Worm (Caenorhabditis elegans): ENCODE data around the gene R06F6.12.

Gene R06F6.12

ce11 chrII:10798429-10798893, 25.4 kb downstream of the R06F6.12 start, which contains the start of gene npp-19:
npp-19 (minus strand) TSS chrII:10798479.
- TF ChIP-seq ztf-29 (GFP tag; IDR thresholded peaks at IDR 0.05) (no peak), ztf-23 (GFP tag; IDR thresholded peaks at IDR 0.05) (0 out of 2 replicates have a peak, but pooled peaks have one; percentile 47), cog-1 (tag; optimal IDR thresholded peaks at IDR 0.05) (peak; percentile 23), klf-2 (GFP tag; conservative IDR thresholded peaks at IDR 0.05) (no peak), flt-1 (GFP tag; IDR thresholded peaks at IDR 0.05) (0 out of 2 replicates have a peak, but pooled peaks have one; percentile 45)

DNA sequence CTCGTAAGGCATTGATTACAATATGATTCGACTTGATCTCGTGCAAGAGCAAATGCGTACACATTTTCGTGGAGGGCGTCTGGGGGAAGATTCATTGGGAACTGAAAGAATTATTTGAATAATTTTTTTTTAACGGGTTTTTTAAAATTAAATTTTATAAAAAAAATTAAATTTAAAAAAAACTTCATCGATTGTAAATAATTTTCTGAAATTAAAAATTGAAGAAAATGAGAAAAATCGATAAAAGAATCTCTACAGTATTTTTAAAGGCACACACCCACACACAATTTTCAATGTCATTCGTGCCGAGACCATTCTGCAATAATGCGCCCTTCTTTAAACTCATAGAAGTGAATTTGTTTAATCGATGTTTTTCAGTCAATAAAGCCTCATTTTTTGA, 27.7 kb downstream of the R06F6.12 start, which contains the start of gene set-14:
Gene set-14, minus strand, starts transcription at position 101 of the 400 bp plus-strand sequence.
- TF ChIP-seq cog-1 (tag; optimal IDR thresholded peaks at IDR 0.05) (no peak), ref-1 (GFP tag; conservative IDR thresholded peaks at IDR 0.05) (no peak)

- TF ChIP-seq ztf-23 (GFP tag; IDR thresholded peaks at IDR 0.05) = no peak
- no peak for TF ChIP-seq ref-1 (GFP tag; conservative IDR thresholded peaks at IDR 0.05)
- TF ChIP-seq klf-2 (GFP tag; conservative IDR thresholded peaks at IDR 0.05) = no peak
- TF ChIP-seq med-1 (GFP tag; optimal IDR thresholded peaks at IDR 0.05; ENCODE audit: insufficient read depth) = no peak
- no peak for TF ChIP-seq T22C8.4 (GFP tag; IDR thresholded peaks at IDR 0.05)
- TF ChIP-seq ztf-29 (GFP tag; IDR thresholded peaks at IDR 0.05) = no peak
- no peak for TF ChIP-seq cog-1 (tag; optimal IDR thresholded peaks at IDR 0.05)
- TF ChIP-seq tab-1 (GFP tag; IDR thresholded peaks at IDR 0.05) = no peak
- TF ChIP-seq flt-1 (GFP tag; IDR thresholded peaks at IDR 0.05) = no peak
Observed at ce11 chrII:10793393-10793792, 30.5 kb downstream of the R06F6.12 start, which contains the start of gene vps-11. vps-11 (minus strand) TSS chrII:10793493.

DNA sequence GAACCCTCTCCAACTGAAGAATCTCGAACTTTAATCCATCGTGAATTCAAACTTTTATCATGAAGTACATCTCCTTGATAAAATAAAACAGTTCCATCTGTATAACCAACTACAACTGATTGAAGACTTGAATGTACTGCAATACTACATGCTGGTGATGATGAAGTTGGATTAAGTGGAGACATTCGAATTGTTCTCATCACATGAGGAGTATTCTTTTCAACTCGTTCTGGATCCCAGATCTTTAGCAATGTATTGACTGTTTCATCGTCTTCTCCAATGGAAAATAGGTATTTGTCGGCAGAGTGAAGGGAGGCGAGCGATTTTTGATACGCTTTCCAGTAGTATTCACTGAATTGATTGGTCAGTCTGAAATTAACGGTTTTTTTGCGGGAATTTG, 31.3 kb downstream of the R06F6.12 start:
- TF ChIP-seq klf-2 (GFP tag; conservative IDR thresholded peaks at IDR 0.05) (no peak), ztf-29 (GFP tag; IDR thresholded peaks at IDR 0.05) (no peak), med-1 (GFP tag; optimal IDR thresholded peaks at IDR 0.05; ENCODE audit: insufficient read depth) (no peak), ref-1 (GFP tag; conservative IDR thresholded peaks at IDR 0.05) (no peak), cog-1 (tag; optimal IDR thresholded peaks at IDR 0.05) (no peak), flt-1 (GFP tag; IDR thresholded peaks at IDR 0.05) (no peak), ztf-23 (GFP tag; IDR thresholded peaks at IDR 0.05) (no peak), T22C8.4 (GFP tag; IDR thresholded peaks at IDR 0.05) (no peak), tab-1 (GFP tag; IDR thresholded peaks at IDR 0.05) (no peak)

DNA sequence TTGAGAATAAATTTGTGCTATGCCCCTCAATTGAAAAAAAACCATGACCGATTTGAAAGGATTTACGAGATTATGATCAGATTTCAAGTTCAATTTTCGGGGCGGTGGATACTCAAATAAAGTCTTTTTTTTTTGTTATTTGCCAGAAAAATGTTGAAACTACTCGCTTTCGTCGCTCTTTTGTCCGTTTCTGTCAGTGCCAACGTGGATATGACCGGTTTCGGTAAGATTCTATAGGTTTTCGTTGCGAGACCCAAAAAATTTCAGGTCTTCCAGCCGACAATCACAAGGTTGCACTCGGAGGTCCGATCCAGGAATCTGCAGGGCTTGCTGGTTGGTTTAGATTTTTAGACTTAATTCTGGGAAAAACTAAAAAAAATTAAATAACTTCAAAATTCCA, 36.6 kb downstream of the R06F6.12 start, which contains the start of gene tag-209:
Gene tag-209, plus strand, starts transcription at position 73 of the 400 bp plus-strand sequence.
- TF ChIP-seq flt-1 (GFP tag; IDR thresholded peaks at IDR 0.05) (no peak), ref-1 (GFP tag; conservative IDR thresholded peaks at IDR 0.05) (no peak), T22C8.4 (GFP tag; IDR thresholded peaks at IDR 0.05) (no peak), klf-2 (GFP tag; conservative IDR thresholded peaks at IDR 0.05) (no peak), cog-1 (tag; optimal IDR thresholded peaks at IDR 0.05) (no peak), ztf-29 (GFP tag; IDR thresholded peaks at IDR 0.05) (no peak), ztf-23 (GFP tag; IDR thresholded peaks at IDR 0.05) (no peak), tab-1 (GFP tag; IDR thresholded peaks at IDR 0.05) (no peak), med-1 (GFP tag; optimal IDR thresholded peaks at IDR 0.05; ENCODE audit: insufficient read depth) (no peak)

ce11 chrII:10784780-10785463, 39.0 kb downstream of the R06F6.12 start, which contains the start of gene cdl-1:
cdl-1 (plus strand) TSS chrII:10785452.
- no peak for TF ChIP-seq tab-1 (GFP tag; IDR thresholded peaks at IDR 0.05)
- TF ChIP-seq ztf-29 (GFP tag; IDR thresholded peaks at IDR 0.05) = no peak
- no peak for TF ChIP-seq ztf-23 (GFP tag; IDR thresholded peaks at IDR 0.05)
- no peak for TF ChIP-seq T22C8.4 (GFP tag; IDR thresholded peaks at IDR 0.05)
- no peak for TF ChIP-seq ref-1 (GFP tag; conservative IDR thresholded peaks at IDR 0.05)
- TF ChIP-seq med-1 (GFP tag; optimal IDR thresholded peaks at IDR 0.05; ENCODE audit: insufficient read depth) = no peak

- TF ChIP-seq flt-1 (GFP tag; IDR thresholded peaks at IDR 0.05) (0 out of 2 replicates have a peak, but pooled peaks have one; percentile 19), ref-1 (GFP tag; conservative IDR thresholded peaks at IDR 0.05) (no peak)
Observed at ce11 chrII:10784248-10784647, 39.6 kb downstream of the R06F6.12 start.

- no peak for TF ChIP-seq tab-1 (GFP tag; IDR thresholded peaks at IDR 0.05)
- no peak for TF ChIP-seq T22C8.4 (GFP tag; IDR thresholded peaks at IDR 0.05)
- no peak for TF ChIP-seq ztf-23 (GFP tag; IDR thresholded peaks at IDR 0.05)
Observed at ce11 chrII:10783201-10783962, 40.5 kb downstream of the R06F6.12 start, which contains the start of gene ect-2. ect-2 (minus strand) TSS chrII:10783962.

ce11 chrII:10778026-10778425, 45.9 kb downstream of the R06F6.12 start, which contains the start of gene mpz-1:
mpz-1 (minus strand) TSS chrII:10778126.
- TF ChIP-seq klf-2 (GFP tag; conservative IDR thresholded peaks at IDR 0.05) (no peak), cog-1 (tag; optimal IDR thresholded peaks at IDR 0.05) (no peak), T22C8.4 (GFP tag; IDR thresholded peaks at IDR 0.05) (no peak)
